Fruit fly (Drosophila melanogaster) whole organism, embryonic: ENCODE measurements around the gene Sas-4.
A peak's percentile ranks its signal among the peaks of the same experiment; 100 is the strongest.

Source experiments
- Atf6 ChIP-seq: fragments of 200-800 bp; sonication (Bioruptor generic); IDR thresholded peaks from 2 replicates; pipeline ENCODE4 v1.3.6; 2022; ENCODE audit warnings: missing biosample characterization, missing genetic modification characterization
- BtbVII ChIP-seq: fragments of 200-800 bp; sonication (Bioruptor generic); optimal IDR thresholded peaks from 3 replicates; lab custom pipeline; 2017; ENCODE audit warnings: missing biosample characterization, mild to moderate bottlenecking, missing genetic modification characterization
- CG10267 ChIP-seq: fragments of 200-800 bp; sonication (Bioruptor generic); optimal IDR thresholded peaks from 2 replicates; lab custom pipeline; 2018; ENCODE audit warnings: missing biosample characterization, mild to moderate bottlenecking, missing genetic modification characterization, moderate library complexity
- CG10462 ChIP-seq: fragments of 200-800 bp; sonication (Bioruptor generic); optimal IDR thresholded peaks from 2 replicates; lab custom pipeline; 2016; ENCODE audit warnings: missing biosample characterization, missing genetic modification characterization
- CG10979 ChIP-seq: fragments of 200-800 bp; sonication (Bioruptor generic); optimal IDR thresholded peaks from 2 replicates; lab custom pipeline; 2018; ENCODE audit warnings: missing biosample characterization, mild to moderate bottlenecking, missing genetic modification characterization, moderate library complexity
- CG11247 ChIP-seq: fragments of 200-800 bp; sonication (Bioruptor generic); IDR thresholded peaks from 2 replicates; pipeline ENCODE4 v1.3.6; 2022; ENCODE audit warnings: missing biosample characterization, missing genetic modification characterization
- CG11398 ChIP-seq: fragments of 200-800 bp; sonication (Bioruptor generic); optimal IDR thresholded peaks from 2 replicates; lab custom pipeline; 2016; ENCODE audit warnings: missing biosample characterization, missing genetic modification characterization
- CG11696 ChIP-seq: fragments of 200-800 bp; sonication (Bioruptor generic); IDR thresholded peaks from 2 replicates; pipeline ENCODE4 v1.3.6; 2022; ENCODE audit warnings: missing biosample characterization, missing genetic modification characterization
- CG11723 ChIP-seq: fragments of 200-800 bp; sonication (Bioruptor generic); optimal IDR thresholded peaks from 2 replicates; lab custom pipeline; 2017; ENCODE audit warnings: missing biosample characterization, mild to moderate bottlenecking, missing genetic modification characterization
- CG13296 ChIP-seq: fragments of 200-800 bp; sonication (Bioruptor generic); optimal IDR thresholded peaks from 3 replicates; lab custom pipeline; 2018; ENCODE audit warnings: missing biosample characterization, mild to moderate bottlenecking, missing genetic modification characterization
- CG13424 ChIP-seq: fragments of 200-800 bp; sonication (Bioruptor generic); optimal IDR thresholded peaks from 2 replicates; lab custom pipeline; 2019; ENCODE audit warnings: missing biosample characterization, mild to moderate bottlenecking, missing genetic modification characterization, moderate library complexity
- CG16813 ChIP-seq: fragments of 200-800 bp; sonication (Bioruptor generic); IDR thresholded peaks from 3 replicates; pipeline ENCODE4 v1.3.6; 2022; ENCODE audit warnings: missing biosample characterization, missing genetic modification characterization; ENCODE audit not compliant: partially characterized antibody
- CG18619 ChIP-seq: fragments of 200-800 bp; sonication (Bioruptor generic); optimal IDR thresholded peaks from 3 replicates; lab custom pipeline; 2017; ENCODE audit warnings: missing biosample characterization, mild to moderate bottlenecking, missing genetic modification characterization
- CG2129 ChIP-seq: fragments of 200-800 bp; sonication (Bioruptor generic); IDR thresholded peaks from 2 replicates; pipeline ENCODE4 v1.3.6; 2022; ENCODE audit warnings: missing biosample characterization, missing genetic modification characterization; ENCODE audit not compliant: partially characterized antibody
- CG2199 ChIP-seq: fragments of 200-800 bp; sonication (Bioruptor generic); IDR thresholded peaks from 3 replicates; pipeline ENCODE4 v1.3.6; 2022; ENCODE audit warnings: missing biosample characterization, missing genetic modification characterization
- CG3838 ChIP-seq: fragments of 200-800 bp; sonication (Bioruptor generic); optimal IDR thresholded peaks from 3 replicates; lab custom pipeline; 2016; ENCODE audit warnings: missing biosample characterization, missing genetic modification characterization
- CG4404 ChIP-seq: fragments of 200-800 bp; sonication (Bioruptor generic); IDR thresholded peaks from 2 replicates; pipeline ENCODE4 v1.3.6; 2022; ENCODE audit warnings: missing biosample characterization, missing genetic modification characterization
- CG6654 ChIP-seq: fragments of 200-800 bp; sonication (Bioruptor generic); optimal IDR thresholded peaks from 2 replicates; lab custom pipeline; 2017; ENCODE audit warnings: missing biosample characterization, mild to moderate bottlenecking, missing genetic modification characterization
- CG6689 ChIP-seq: fragments of 200-800 bp; sonication (Bioruptor generic); IDR thresholded peaks from 2 replicates; pipeline ENCODE4 v1.3.6; 2022; ENCODE audit warnings: missing biosample characterization, missing genetic modification characterization
- CG7786 ChIP-seq: fragments of 200-800 bp; sonication (Bioruptor generic); optimal IDR thresholded peaks from 2 replicates; lab custom pipeline; 2016; ENCODE audit warnings: missing biosample characterization, missing genetic modification characterization
- CG7839 ChIP-seq: fragments of 200-800 bp; sonication (Bioruptor generic); optimal IDR thresholded peaks from 3 replicates; lab custom pipeline; 2018; ENCODE audit warnings: missing biosample characterization, mild to moderate bottlenecking, missing genetic modification characterization, moderate library complexity
- CG8924 ChIP-seq: fragments of 200-800 bp; optimal IDR thresholded peaks from 3 replicates; lab custom pipeline; 2019; ENCODE audit warnings: missing biosample characterization, mild to moderate bottlenecking, missing genetic modification characterization, moderate library complexity
- CG9727 ChIP-seq: fragments of 200-800 bp; sonication (Bioruptor generic); optimal IDR thresholded peaks from 3 replicates; lab custom pipeline; 2017; ENCODE audit warnings: missing biosample characterization, mild to moderate bottlenecking, missing genetic modification characterization
- Camta ChIP-seq: fragments of 200-800 bp; sonication (Bioruptor generic); optimal IDR thresholded peaks from 2 replicates; lab custom pipeline; 2016; ENCODE audit warnings: missing biosample characterization, missing genetic modification characterization
- D19B ChIP-seq: fragments of 200-800 bp; sonication (Bioruptor generic); optimal IDR thresholded peaks from 2 replicates; lab custom pipeline; 2017; ENCODE audit warnings: missing biosample characterization, mild to moderate bottlenecking, missing genetic modification characterization
- Dp ChIP-seq: fragments of 200-800 bp; sonication (Bioruptor generic); optimal IDR thresholded peaks from 2 replicates; lab custom pipeline; 2018; ENCODE audit warnings: missing biosample characterization, mild to moderate bottlenecking, missing genetic modification characterization, moderate library complexity
- Elba2 ChIP-seq: fragments of 200-800 bp; sonication (Bioruptor generic); optimal IDR thresholded peaks from 3 replicates; lab custom pipeline; 2016; ENCODE audit warnings: missing biosample characterization, missing genetic modification characterization
- Ets97D ChIP-seq: fragments of 200-800 bp; sonication (Bioruptor generic); optimal IDR thresholded peaks from 3 replicates; lab custom pipeline; 2016; ENCODE audit warnings: missing biosample characterization, missing genetic modification characterization
- Fer1 ChIP-seq: fragments of 200-800 bp; sonication (Bioruptor generic); optimal IDR thresholded peaks from 2 replicates; lab custom pipeline; 2017; ENCODE audit warnings: missing biosample characterization, mild to moderate bottlenecking, missing genetic modification characterization
- Hand ChIP-seq: fragments of 200-800 bp; sonication (Bioruptor generic); optimal IDR thresholded peaks from 2 replicates; lab custom pipeline; 2017; ENCODE audit warnings: mild to moderate bottlenecking, missing biosample characterization, missing genetic modification reagents, missing genetic modification characterization
- Lhr ChIP-seq: fragments of 200-800 bp; sonication (Bioruptor generic); optimal IDR thresholded peaks from 3 replicates; lab custom pipeline; 2017; ENCODE audit warnings: mild to moderate bottlenecking, missing biosample characterization, missing genetic modification reagents, missing genetic modification characterization
- Max ChIP-seq: fragments of 200-800 bp; sonication (Bioruptor generic); optimal IDR thresholded peaks from 2 replicates; lab custom pipeline; 2016; ENCODE audit warnings: missing biosample characterization, mild to moderate bottlenecking, missing genetic modification characterization
- Oli ChIP-seq: fragments of 200-800 bp; sonication (Bioruptor generic); optimal IDR thresholded peaks from 2 replicates; lab custom pipeline; 2018; ENCODE audit warnings: missing biosample characterization, mild to moderate bottlenecking, missing genetic modification characterization, moderate library complexity
- TFAM ChIP-seq: fragments of 200-800 bp; sonication (Bioruptor generic); optimal IDR thresholded peaks from 2 replicates; lab custom pipeline; 2017; ENCODE audit warnings: missing biosample characterization, missing genetic modification characterization, inconsistent platforms
- cas ChIP-seq: fragments of 200-800 bp; sonication (Bioruptor generic); IDR thresholded peaks from 2 replicates; pipeline ENCODE4 v1.3.6; 2022; ENCODE audit warnings: missing biosample characterization, missing genetic modification characterization
- cato ChIP-seq: fragments of 200-800 bp; sonication (Bioruptor generic); optimal IDR thresholded peaks from 2 replicates; lab custom pipeline; 2016; ENCODE audit warnings: missing biosample characterization, missing genetic modification characterization, borderline replicate concordance
- ewg ChIP-seq: fragments of 200-800 bp; sonication (Bioruptor generic); optimal IDR thresholded peaks from 3 replicates; lab custom pipeline; 2017; ENCODE audit warnings: mild to moderate bottlenecking, missing biosample characterization, missing genetic modification reagents, missing genetic modification characterization
- eyg ChIP-seq: fragments of 200-800 bp; sonication (Bioruptor generic); optimal IDR thresholded peaks from 3 replicates; lab custom pipeline; 2016; ENCODE audit warnings: missing biosample characterization, missing genetic modification characterization
- gcm2 ChIP-seq: fragments of 200-800 bp; sonication (Bioruptor generic); optimal IDR thresholded peaks from 2 replicates; lab custom pipeline; 2016; ENCODE audit warnings: missing biosample characterization, missing genetic modification characterization
- grau ChIP-seq: fragments of 200-800 bp; optimal IDR thresholded peaks from 3 replicates; lab custom pipeline; 2019; ENCODE audit warnings: missing biosample characterization, mild to moderate bottlenecking, missing genetic modification characterization, moderate library complexity
- gt ChIP-seq: fragments of 200-800 bp; sonication (Bioruptor generic); IDR thresholded peaks from 2 replicates; pipeline ENCODE4 v1.3.6; 2022; ENCODE audit warnings: missing biosample characterization, missing genetic modification characterization
- hkb ChIP-seq, 2 experiments: fragments of 200-800 bp in 1 of 2; fragments of >200 bp in 1 of 2; sonication (Bioruptor generic) in 1 of 2; IDR thresholded peaks in 1 of 2; optimal IDR thresholded peaks in 1 of 2; 2 replicates each; pipeline versions ENCODE4 v1.3.6 to Lab custom; 2017 to 2022; ENCODE audit warnings: missing biosample characterization in 1 of 2, missing genetic modification characterization in 1 of 2
- lov ChIP-seq, 2 experiments: fragments of 200-800 bp in 1 of 2; fragments of >200 bp in 1 of 2; sonication (Bioruptor generic) in 1 of 2; IDR thresholded peaks in 1 of 2; optimal IDR thresholded peaks in 1 of 2; 2 replicates in 1 of 2; 3 replicates in 1 of 2; pipeline versions ENCODE4 v1.3.6 to Lab custom; 2017 to 2022; ENCODE audit warnings: missing biosample characterization in 1 of 2, missing genetic modification characterization in 1 of 2
- org-1 ChIP-seq: fragments of 200-800 bp; sonication (Bioruptor generic); optimal IDR thresholded peaks from 2 replicates; lab custom pipeline; 2017; ENCODE audit warnings: missing biosample characterization, missing genetic modification characterization
- psq ChIP-seq: fragments of 200-800 bp; sonication (Bioruptor generic); optimal IDR thresholded peaks from 2 replicates; lab custom pipeline; 2017; ENCODE audit warnings: missing biosample characterization, missing genetic modification characterization
- repo ChIP-seq: fragments of 200-800 bp; sonication (Bioruptor generic); optimal IDR thresholded peaks from 2 replicates; lab custom pipeline; 2016; ENCODE audit warnings: missing biosample characterization, missing genetic modification characterization
- run ChIP-seq: fragments of 200-800 bp; sonication (Bioruptor generic); optimal IDR thresholded peaks from 3 replicates; lab custom pipeline; 2018; ENCODE audit warnings: missing biosample characterization, mild to moderate bottlenecking, missing genetic modification characterization
- slou ChIP-seq: fragments of 200-800 bp; sonication (Bioruptor generic); optimal IDR thresholded peaks from 3 replicates; lab custom pipeline; 2016; ENCODE audit warnings: missing biosample characterization, missing genetic modification characterization
- wek ChIP-seq: fragments of 200-800 bp; sonication (Bioruptor generic); optimal IDR thresholded peaks from 3 replicates; lab custom pipeline; 2018; ENCODE audit warnings: missing biosample characterization, mild to moderate bottlenecking, missing genetic modification characterization, moderate library complexity

Gene Sas-4

DNA sequence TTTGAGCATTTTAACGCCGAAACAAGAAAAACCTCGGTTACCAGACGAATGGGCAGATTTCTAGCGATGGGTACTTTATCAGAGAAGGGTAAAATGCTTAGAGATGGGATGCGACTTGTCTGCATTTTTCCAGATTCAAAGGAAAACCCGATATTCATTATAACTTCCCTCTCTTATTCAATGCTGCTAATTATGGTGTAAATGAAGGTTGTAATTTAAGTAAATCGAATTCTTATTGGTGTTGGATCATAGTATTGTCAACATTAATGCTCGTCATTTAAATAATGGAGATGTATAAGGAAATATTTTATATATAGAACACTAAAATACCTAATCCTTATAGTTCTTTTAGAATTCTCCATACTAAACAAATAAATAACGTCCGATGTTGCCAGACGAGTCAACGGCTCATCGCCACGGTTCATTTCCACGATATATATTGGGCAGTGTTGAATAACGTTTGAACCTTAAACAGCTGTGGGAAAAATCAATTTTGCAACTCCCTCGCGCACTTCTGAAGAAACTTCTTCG lies 27.0 kb upstream of the Sas-4 start, which contains the start of the genes Alh and CG10098 (continued):
- TF ChIP-seq CG8924 (tag; lab: Kevin White, UChicago) (peak; percentile 77), CG7786 (GFP tag; lab: Kevin White, UChicago) (peak; percentile 91), CG11247 (peak; percentile 76), CG13424 (peak; percentile 86), wek (GFP tag; lab: Kevin White, UChicago) (no peak), CG11398 (GFP tag; lab: Kevin White, UChicago) (no peak), CG6654 (GFP tag; lab: Kevin White, UChicago) (peak; percentile 49), CG10462 (peak; percentile 71), grau (tag; lab: Kevin White, UChicago) (peak; percentile 83), Hand (peak; percentile 29), org-1 (GFP tag; lab: Kevin White, UChicago) (no peak), CG6689 (peak; percentile 73), D19B (GFP tag; lab: Kevin White, UChicago) (peak; percentile 72), BtbVII (no peak), Max (GFP tag; lab: Kevin White, UChicago) (peak; percentile 79), CG10267 (tag; lab: Kevin White, UChicago) (peak; percentile 96), CG7839 (tag; lab: Kevin White, UChicago) (peak; percentile 84), CG4404 (peak; percentile 72), CG9727 (GFP tag; lab: Kevin White, UChicago) (peak; percentile 85), CG13296 (GFP tag; lab: Kevin White, UChicago) (peak; percentile 43), Lhr (GFP tag; lab: Kevin White, UChicago) (peak; percentile 88), CG11696 (peak; percentile 49; the same call in 1 of the 2 replicates), Fer1 (peak; percentile 45), hkb (optimal IDR thresholded peaks at IDR 0.05; lab: Kevin White, UChicago) (peak; percentile 4), hkb (GFP tag; IDR thresholded peaks at IDR 0.05; lab: Robert Waterston, UW) (no peak; the same call in 1 of the 2 replicates), Elba2 (peak; percentile 78), gcm2 (peak; percentile 60), lov (optimal IDR thresholded peaks at IDR 0.05; lab: Kevin White, UChicago) (no peak), lov (GFP tag; IDR thresholded peaks at IDR 0.05; lab: Robert Waterston, UW) (peak; percentile 63; the same call in 1 of the 3 replicates), cato (GFP tag; lab: Kevin White, UChicago) (peak; percentile 74), Dp (GFP tag; lab: Kevin White, UChicago) (peak; percentile 17), slou (GFP tag; lab: Kevin White, UChicago) (peak; percentile 72), CG11723 (GFP tag; lab: Kevin White, UChicago) (peak; percentile 73), run (tag; lab: Kevin White, UChicago) (no peak), cas (GFP tag; lab: Robert Waterston, UW) (no peak), CG3838 (GFP tag; lab: Kevin White, UChicago) (peak; percentile 61), psq (GFP tag; lab: Kevin White, UChicago) (peak; percentile 41), CG2129 (GFP tag; lab: Robert Waterston, UW) (peak; percentile 64), CG18619 (GFP tag; lab: Kevin White, UChicago) (peak; percentile 85), gt (peak; percentile 56; the same call in 1 of the 2 replicates), CG16813 (GFP tag; lab: Robert Waterston, UW) (peak; percentile 82), Ets97D (GFP tag; lab: Kevin White, UChicago) (peak; percentile 75), repo (GFP tag; lab: Kevin White, UChicago) (peak; percentile 68), Atf6 (GFP tag; lab: Robert Waterston, UW) (peak; percentile 72), Camta (GFP tag; lab: Kevin White, UChicago) (peak; percentile 86), Oli (peak; percentile 68), CG2199 (GFP tag; lab: Robert Waterston, UW) (no peak), CG10979 (tag; lab: Kevin White, UChicago) (peak; percentile 65), ewg (GFP tag; lab: Kevin White, UChicago) (peak; percentile 51), eyg (GFP tag; lab: Kevin White, UChicago) (peak; percentile 69), TFAM (GFP tag; lab: Kevin White, UChicago) (peak; percentile 5)
